Fruit fly (Drosophila melanogaster): ENCODE data around the gene CG31675.

CG31675 gene

DNA sequence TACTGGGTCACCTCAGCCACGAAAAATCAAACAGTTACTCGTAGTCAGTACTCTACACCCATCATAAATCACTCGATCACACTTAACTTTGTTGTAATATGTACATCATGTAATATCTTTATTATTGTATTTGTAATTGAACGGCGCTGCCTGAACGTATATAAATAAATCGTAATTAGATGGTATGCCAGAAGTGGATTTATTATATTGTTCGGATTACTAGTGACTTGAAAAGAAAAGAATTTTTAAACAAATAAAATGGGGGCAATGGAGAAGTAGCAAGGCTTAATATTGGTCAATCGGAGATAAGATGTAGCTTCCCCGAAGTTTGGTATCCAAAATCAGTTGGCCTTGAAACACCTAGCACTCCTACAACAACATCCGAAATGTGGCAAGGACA lies 18.6 kb upstream of the CG31675 start, which contains the start of gene CG14402:
TSS of gene CG14402 (plus strand) at position 301 of the 400 bp plus-strand sequence.
- no peak for TF ChIP-seq Jra (GFP tag; optimal IDR thresholded peaks at IDR 0.05)
- TF ChIP-seq Dif (GFP tag; optimal IDR thresholded peaks at IDR 0.05; ENCODE audit: partially characterized antibody) = no peak
- no peak for TF ChIP-seq CrebA (GFP tag; optimal IDR thresholded peaks at IDR 0.05; ENCODE audit: borderline replicate concordance)
- TF ChIP-seq tai (GFP tag; optimal IDR thresholded peaks at IDR 0.05) = no peak
- no peak for TF ChIP-seq Dfd (GFP tag; optimal IDR thresholded peaks at IDR 0.05)
- TF ChIP-seq CG9705 (GFP tag; optimal IDR thresholded peaks at IDR 0.05) = no peak

DNA sequence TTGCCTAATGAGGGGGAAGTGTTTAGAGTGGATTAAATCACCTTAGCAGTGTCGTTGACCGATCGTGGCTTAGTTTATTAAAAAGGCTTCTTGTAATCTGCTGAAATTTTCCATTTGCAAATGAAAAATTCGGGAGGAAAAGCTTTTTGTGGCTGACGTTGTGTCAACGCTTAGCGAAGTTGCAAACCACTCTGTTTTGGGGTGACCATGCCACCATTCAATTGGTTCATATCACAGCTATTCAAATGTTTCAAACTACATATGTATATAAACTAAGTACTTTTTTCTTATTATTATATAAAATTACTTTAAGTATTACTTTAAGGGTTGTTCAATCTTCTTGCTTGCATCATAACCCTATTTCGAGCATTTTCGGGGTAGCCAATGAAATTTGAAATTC lies 16.0 kb upstream of the CG31675 start:
- no peak for TF ChIP-seq Mio (GFP tag; optimal IDR thresholded peaks at IDR 0.05)
- no peak for TF ChIP-seq Hr78 (GFP tag; optimal IDR thresholded peaks at IDR 0.05)
- TF ChIP-seq Dfd (GFP tag; optimal IDR thresholded peaks at IDR 0.05) = no peak
- no peak for TF ChIP-seq Jra (GFP tag; optimal IDR thresholded peaks at IDR 0.05)
- TF ChIP-seq dmrt93B (GFP tag; optimal IDR thresholded peaks at IDR 0.05) = no peak
- TF ChIP-seq rgr (GFP tag; optimal IDR thresholded peaks at IDR 0.05) = no peak
- no peak for TF ChIP-seq br (GFP tag; optimal IDR thresholded peaks at IDR 0.05)

dm6 chr2L:20852092-20852628 lies 15.4 kb upstream of the CG31675 start, which contains the start of gene twit:
TSS of gene twit (plus strand) at chr2L:20852578.
- TF ChIP-seq fru (GFP tag; optimal IDR thresholded peaks at IDR 0.05) (no peak), Hnf4 (GFP tag; optimal IDR thresholded peaks at IDR 0.05) (no peak), sv (GFP tag; optimal IDR thresholded peaks at IDR 0.05) (no peak), CG9705 (GFP tag; optimal IDR thresholded peaks at IDR 0.05) (no peak), Dif (GFP tag; optimal IDR thresholded peaks at IDR 0.05; ENCODE audit: partially characterized antibody) (no peak), Sp1 (GFP tag; optimal IDR thresholded peaks at IDR 0.05) (no peak), woc (GFP tag; optimal IDR thresholded peaks at IDR 0.05) (no peak), br (GFP tag; optimal IDR thresholded peaks at IDR 0.05) (no peak), N (GFP tag; optimal IDR thresholded peaks at IDR 0.05) (no peak), h (GFP tag; optimal IDR thresholded peaks at IDR 0.05) (no peak), lola (GFP tag; optimal IDR thresholded peaks at IDR 0.05) (no peak)

- TF ChIP-seq N (GFP tag; optimal IDR thresholded peaks at IDR 0.05) = no peak
- no peak for TF ChIP-seq lola (GFP tag; optimal IDR thresholded peaks at IDR 0.05)
Measured at dm6 chr2L:20857791-20858190, 9.8 kb upstream of the CG31675 start, which contains the start of gene CG14400. TSS of gene CG14400 (minus strand) at chr2L:20857891.

dm6 chr2L:20858371-20859340 lies 8.9 kb upstream of the CG31675 start, which contains the start of gene bero:
TSS of gene bero (plus strand) at chr2L:20858695.
- TF ChIP-seq foxo (GFP tag; optimal IDR thresholded peaks at IDR 0.05) (no peak), Abd-B (GFP tag; optimal IDR thresholded peaks at IDR 0.05) (no peak), GATAd (GFP tag; optimal IDR thresholded peaks at IDR 0.05) (no peak), HLH106 (tag; optimal IDR thresholded peaks at IDR 0.05) (no peak), dsf (GFP tag; optimal IDR thresholded peaks at IDR 0.05; ENCODE audit: borderline replicate concordance) (no peak), OdsH (GFP tag; optimal IDR thresholded peaks at IDR 0.05) (no peak), jim (GFP tag; optimal IDR thresholded peaks at IDR 0.05) (no peak), fru (GFP tag; optimal IDR thresholded peaks at IDR 0.05) (no peak), CG9705 (GFP tag; optimal IDR thresholded peaks at IDR 0.05) (no peak), pan (optimal IDR thresholded peaks at IDR 0.05) (no peak), ey (GFP tag; optimal IDR thresholded peaks at IDR 0.05) (no peak), sage (GFP tag; optimal IDR thresholded peaks at IDR 0.05) (no peak), lola (GFP tag; optimal IDR thresholded peaks at IDR 0.05) (no peak), CrebA (GFP tag; optimal IDR thresholded peaks at IDR 0.05; ENCODE audit: borderline replicate concordance) (no peak)
